Worm (Caenorhabditis elegans) whole organism, L4 larva: ENCODE measurements around the gene ttr-33.

Source experiments
- hlh-11 ChIP-seq: fragments of 200-800 bp; sonication (Bioruptor generic); optimal IDR thresholded peaks from 2 replicates; lab custom pipeline; 2018; ENCODE audit warnings: mild to moderate bottlenecking, missing genetic modification characterization, missing compliant biosample characterization
- nhr-42 ChIP-seq: fragments of 200-800 bp; sonication (Bioruptor generic); IDR thresholded peaks from 2 replicates; pipeline ENCODE4 v1.3.6; 2022; ENCODE audit warnings: missing genetic modification characterization, missing compliant biosample characterization
- pqm-1 ChIP-seq: sonication (generic microtip); optimal IDR thresholded peaks from 2 replicates; lab custom pipeline; 2017; ENCODE audit warnings: missing biosample characterization, missing genetic modification characterization

DNA sequence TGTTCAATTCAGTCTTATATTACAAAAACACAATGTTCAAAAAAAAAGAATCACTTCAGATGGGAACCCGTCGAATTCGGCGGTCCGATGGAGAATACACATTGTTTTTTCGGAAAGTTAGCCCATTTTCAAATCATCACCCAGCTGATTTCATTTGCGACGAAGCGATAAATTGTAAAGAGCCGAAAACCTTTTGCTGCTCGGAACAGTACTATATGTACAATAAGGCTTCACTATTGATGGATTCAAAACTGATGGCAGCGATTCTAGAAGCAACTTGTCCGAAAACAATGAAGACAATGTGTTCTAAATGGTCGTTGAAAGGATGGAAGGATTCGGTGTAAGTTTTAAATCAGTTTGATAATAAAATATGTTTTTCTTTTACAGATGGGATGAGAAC, 20.2 kb upstream of the ttr-33 start, which contains the start of gene C37C3.1:
- TF ChIP-seq hlh-11 (tag; lab: Kevin White, UChicago) (no peak), pqm-1 (tag; lab: Kevin White, UChicago) (no peak), nhr-42 (GFP tag; lab: Robert Waterston, UW) (no peak)
